Fruit fly (Drosophila melanogaster): Measurements from ENCODE around the gene Ncoa6.

Ncoa6 gene

dm6 chr2L:5296672-5297288 lies 29.7 kb downstream of the Ncoa6 start:
- no peak for TF ChIP-seq pan (optimal IDR thresholded peaks at IDR 0.05)
- peak in 1 of 2 experiments; percentile 25 for TF ChIP-seq EcR (GFP tag; optimal IDR thresholded peaks at IDR 0.05)
- TF ChIP-seq Dll (optimal IDR thresholded peaks at IDR 0.05) = peak; percentile 82

DNA sequence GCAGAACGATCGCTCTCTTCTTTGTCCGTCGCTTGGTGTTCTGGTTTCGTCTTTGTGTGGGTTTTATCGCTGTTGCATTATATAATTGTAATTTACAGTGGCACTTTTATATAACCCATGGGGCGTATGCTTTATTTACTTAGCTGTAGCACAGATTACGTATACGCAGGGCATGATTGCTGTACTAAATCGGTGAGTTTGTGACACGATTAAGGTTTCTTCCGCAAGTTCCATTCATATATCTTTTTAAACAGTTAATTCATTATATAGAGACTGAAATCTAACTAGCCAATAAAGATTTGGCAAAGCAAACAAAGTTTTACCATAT lies 31.3 kb downstream of the Ncoa6 start:
- no peak for TF ChIP-seq pan (optimal IDR thresholded peaks at IDR 0.05)
- no peak for TF ChIP-seq Dll (optimal IDR thresholded peaks at IDR 0.05)

DNA sequence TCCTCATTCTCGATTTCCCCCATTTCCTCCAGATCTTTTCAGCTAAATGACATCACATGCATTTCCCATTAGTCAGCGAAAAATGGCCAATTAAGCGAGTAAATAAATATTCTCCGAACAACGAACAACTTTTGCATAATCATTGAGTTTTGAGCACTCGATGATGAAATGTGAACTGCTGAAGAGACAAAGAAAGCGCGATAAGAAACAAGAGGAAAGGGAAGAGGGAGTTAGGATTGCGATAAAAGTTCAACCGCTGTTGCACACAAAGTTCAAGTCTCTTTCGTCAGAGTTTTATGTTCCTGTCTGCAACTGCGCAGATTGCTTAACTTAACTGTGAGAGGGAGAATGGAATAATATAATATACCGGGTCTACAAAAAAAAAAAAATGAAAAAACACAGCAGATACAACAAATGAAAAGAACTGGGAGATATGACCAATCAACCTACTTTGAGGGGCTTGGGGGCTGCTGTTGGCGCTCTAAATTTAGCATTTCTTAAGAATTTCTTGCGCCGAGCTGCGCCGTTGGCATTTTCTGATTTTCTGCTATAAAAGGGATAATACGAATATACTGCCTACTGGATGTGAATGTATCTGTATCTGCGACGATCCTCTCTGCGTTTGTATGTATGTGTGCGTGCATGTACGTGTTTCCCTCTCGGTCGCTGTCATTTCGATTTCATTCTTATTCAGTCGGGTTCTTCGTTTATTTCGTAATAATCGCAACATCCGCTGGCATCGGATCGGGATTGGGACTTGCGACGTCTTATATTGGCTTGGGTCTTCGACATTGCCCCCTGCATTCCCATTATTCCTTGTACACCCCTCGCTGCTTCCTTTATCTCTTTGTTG lies 31.9 kb downstream of the Ncoa6 start:
- TF ChIP-seq pan (optimal IDR thresholded peaks at IDR 0.05) (no peak), EcR (GFP tag; optimal IDR thresholded peaks at IDR 0.05) (peak; percentile 72 to 75), Dll (optimal IDR thresholded peaks at IDR 0.05) (no peak), usp (GFP tag; optimal IDR thresholded peaks at IDR 0.05) (no peak), psq (optimal IDR thresholded peaks at IDR 0.05) (no peak)

- TF ChIP-seq pan (optimal IDR thresholded peaks at IDR 0.05) (no peak), usp (GFP tag; optimal IDR thresholded peaks at IDR 0.05) (no peak), CG8478 (optimal IDR thresholded peaks at IDR 0.05) (peak; percentile 26), EcR (GFP tag; optimal IDR thresholded peaks at IDR 0.05) (peak; percentile 99 to 100), Dll (optimal IDR thresholded peaks at IDR 0.05) (peak; percentile 75), psq (optimal IDR thresholded peaks at IDR 0.05) (no peak)
Measured at dm6 chr2L:5292977-5293513, 33.4 kb downstream of the Ncoa6 start.

DNA sequence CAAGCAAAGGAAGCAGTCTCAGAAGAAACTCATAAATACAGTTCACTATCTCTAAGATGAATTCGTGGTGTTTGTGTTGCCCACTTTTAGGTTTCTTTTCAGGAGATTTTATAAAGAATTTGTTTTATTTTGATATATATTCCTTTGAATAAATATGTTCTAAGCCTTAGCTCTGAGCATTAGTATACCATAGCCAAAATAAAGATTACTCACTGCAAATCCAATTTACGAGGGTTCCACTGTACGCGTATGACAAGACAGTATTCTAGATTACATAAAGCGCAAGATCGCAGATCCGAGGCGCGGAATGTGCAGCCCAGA lies 33.9 kb downstream of the Ncoa6 start:
- TF ChIP-seq CG8478 (optimal IDR thresholded peaks at IDR 0.05) (no peak), pan (optimal IDR thresholded peaks at IDR 0.05) (no peak), psq (optimal IDR thresholded peaks at IDR 0.05) (no peak), usp (GFP tag; optimal IDR thresholded peaks at IDR 0.05) (no peak), Dll (optimal IDR thresholded peaks at IDR 0.05) (no peak), EcR (GFP tag; optimal IDR thresholded peaks at IDR 0.05) (no peak)

- TF ChIP-seq usp (GFP tag; optimal IDR thresholded peaks at IDR 0.05) = no peak
- peak; percentile 50 for TF ChIP-seq CG8478 (optimal IDR thresholded peaks at IDR 0.05)
- peak; percentile 79 to 93 for TF ChIP-seq EcR (GFP tag; optimal IDR thresholded peaks at IDR 0.05)
- TF ChIP-seq Dll (optimal IDR thresholded peaks at IDR 0.05) = peak; percentile 31
Measured at dm6 chr2L:5291869-5292642, 34.4 kb downstream of the Ncoa6 start.

DNA sequence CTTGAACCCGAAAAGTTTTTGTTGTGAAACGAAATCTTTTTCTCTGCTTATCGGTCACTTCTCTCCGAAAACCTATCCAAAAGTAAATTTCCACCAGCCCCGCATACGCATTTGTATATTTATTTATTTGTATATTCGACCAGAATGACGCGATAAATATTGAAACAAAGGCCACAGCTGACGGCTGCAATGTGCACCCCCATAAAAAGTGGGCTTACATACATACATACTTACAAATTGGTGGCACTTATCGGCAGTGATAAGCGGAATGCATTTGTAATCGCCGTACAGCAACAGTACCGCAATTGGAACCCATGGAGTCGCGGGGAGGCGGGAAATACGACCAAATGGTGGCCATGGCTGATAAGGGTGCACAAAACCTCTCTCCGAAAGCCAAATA lies 35.3 kb downstream of the Ncoa6 start:
- TF ChIP-seq EcR (GFP tag; optimal IDR thresholded peaks at IDR 0.05) = peak in 1 of 2 experiments; percentile 29
- TF ChIP-seq usp (GFP tag; optimal IDR thresholded peaks at IDR 0.05) = no peak

DNA sequence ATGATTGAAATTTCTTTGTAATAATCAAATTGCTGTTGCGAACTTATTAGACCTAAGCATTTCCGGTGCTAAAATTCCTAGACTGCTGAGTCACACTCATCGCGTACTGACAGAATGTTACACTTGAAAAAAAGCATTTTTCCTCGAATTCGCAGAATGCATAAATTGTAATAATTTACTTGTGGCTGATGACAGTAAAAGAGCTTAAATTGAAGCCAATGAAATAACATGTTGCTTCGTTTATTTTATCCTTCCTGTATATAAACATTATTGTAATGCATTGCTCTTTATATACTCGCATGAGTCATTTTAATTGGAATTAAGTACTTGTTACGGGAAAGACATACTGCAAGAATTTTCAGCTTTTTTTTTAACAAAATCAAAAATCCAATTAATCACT lies 36.0 kb downstream of the Ncoa6 start:
- no peak for TF ChIP-seq CG8478 (optimal IDR thresholded peaks at IDR 0.05)
- TF ChIP-seq psq (optimal IDR thresholded peaks at IDR 0.05) = no peak
- TF ChIP-seq usp (GFP tag; optimal IDR thresholded peaks at IDR 0.05) = no peak
- TF ChIP-seq Dll (optimal IDR thresholded peaks at IDR 0.05) = no peak
- TF ChIP-seq EcR (GFP tag; optimal IDR thresholded peaks at IDR 0.05) = no peak
- no peak for TF ChIP-seq pan (optimal IDR thresholded peaks at IDR 0.05)

DNA sequence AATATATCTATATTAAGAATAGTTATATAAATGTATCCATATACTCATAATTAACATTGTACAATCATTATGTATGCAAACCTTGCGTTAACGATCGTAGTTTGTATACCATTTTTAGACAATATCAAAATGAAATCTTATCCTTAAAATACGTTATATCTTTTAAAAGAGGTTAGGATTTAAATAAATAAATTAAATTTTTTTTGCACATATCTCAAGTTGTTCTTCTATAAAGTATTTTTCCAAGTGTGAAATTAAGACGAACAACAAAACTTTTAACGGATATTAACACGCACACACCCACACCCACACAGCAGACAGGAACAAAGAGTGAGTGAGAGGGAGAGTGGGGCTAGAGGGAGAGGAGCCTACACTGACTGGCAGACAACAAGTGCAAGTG lies 36.6 kb downstream of the Ncoa6 start:
- TF ChIP-seq CG8478 (optimal IDR thresholded peaks at IDR 0.05) (no peak), pan (optimal IDR thresholded peaks at IDR 0.05) (no peak), psq (optimal IDR thresholded peaks at IDR 0.05) (no peak), EcR (GFP tag; optimal IDR thresholded peaks at IDR 0.05) (no peak), usp (GFP tag; optimal IDR thresholded peaks at IDR 0.05) (no peak), Dll (optimal IDR thresholded peaks at IDR 0.05) (no peak)

dm6 chr2L:5288721-5289120 lies 37.8 kb downstream of the Ncoa6 start, which contains the start of gene vri:
Gene vri (plus strand): TSS chr2L:5288944.
- TF ChIP-seq usp (GFP tag; optimal IDR thresholded peaks at IDR 0.05) (no peak), pan (optimal IDR thresholded peaks at IDR 0.05) (no peak), CG8478 (optimal IDR thresholded peaks at IDR 0.05) (no peak), EcR (GFP tag; optimal IDR thresholded peaks at IDR 0.05) (no peak), psq (optimal IDR thresholded peaks at IDR 0.05) (no peak), Dll (optimal IDR thresholded peaks at IDR 0.05) (no peak)

dm6 chr2L:5288262-5288621 lies 38.2 kb downstream of the Ncoa6 start:
- no peak for TF ChIP-seq psq (optimal IDR thresholded peaks at IDR 0.05)
- no peak for TF ChIP-seq pan (optimal IDR thresholded peaks at IDR 0.05)
- TF ChIP-seq EcR (GFP tag; optimal IDR thresholded peaks at IDR 0.05) = no peak
- no peak for TF ChIP-seq CG8478 (optimal IDR thresholded peaks at IDR 0.05)
- TF ChIP-seq Dll (optimal IDR thresholded peaks at IDR 0.05) = no peak
- no peak for TF ChIP-seq usp (GFP tag; optimal IDR thresholded peaks at IDR 0.05)

DNA sequence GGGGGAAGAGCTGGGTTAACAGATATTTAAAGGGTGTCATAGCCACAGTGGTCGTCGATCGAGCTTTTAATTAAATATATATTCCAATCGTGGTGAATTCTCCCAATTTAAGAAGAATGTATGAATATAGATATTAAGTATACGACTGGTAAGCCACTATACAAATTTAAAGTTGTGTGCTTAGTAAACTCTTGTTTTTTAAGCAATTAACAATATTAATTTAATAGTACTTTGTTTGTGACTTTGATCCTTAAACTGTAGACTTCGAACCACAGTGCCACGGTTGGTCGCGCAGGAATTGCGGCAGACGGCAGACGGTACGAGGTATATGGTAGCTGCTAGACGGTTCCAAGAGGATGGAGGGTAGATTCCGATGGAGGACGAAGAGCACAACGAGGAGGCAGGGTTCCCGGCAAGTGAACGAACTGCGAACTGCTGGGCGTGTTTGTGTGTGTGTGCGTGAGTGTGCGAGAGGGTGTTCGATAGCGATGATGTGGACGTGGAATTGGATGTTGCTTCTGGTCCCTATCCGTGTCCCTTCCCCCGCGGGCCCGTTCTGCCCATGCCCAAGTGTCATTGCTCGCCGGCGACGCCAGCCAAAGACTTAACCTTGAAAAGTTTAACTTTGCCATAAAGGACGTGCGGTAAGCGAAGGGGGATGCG lies 38.8 kb downstream of the Ncoa6 start:
- TF ChIP-seq EcR (GFP tag; optimal IDR thresholded peaks at IDR 0.05) (peak in 1 of 2 experiments; percentile 93), Dll (optimal IDR thresholded peaks at IDR 0.05) (no peak)
